Worm (Caenorhabditis elegans): Measurements from ENCODE around the gene ttr-14.

Gene ttr-14

DNA sequence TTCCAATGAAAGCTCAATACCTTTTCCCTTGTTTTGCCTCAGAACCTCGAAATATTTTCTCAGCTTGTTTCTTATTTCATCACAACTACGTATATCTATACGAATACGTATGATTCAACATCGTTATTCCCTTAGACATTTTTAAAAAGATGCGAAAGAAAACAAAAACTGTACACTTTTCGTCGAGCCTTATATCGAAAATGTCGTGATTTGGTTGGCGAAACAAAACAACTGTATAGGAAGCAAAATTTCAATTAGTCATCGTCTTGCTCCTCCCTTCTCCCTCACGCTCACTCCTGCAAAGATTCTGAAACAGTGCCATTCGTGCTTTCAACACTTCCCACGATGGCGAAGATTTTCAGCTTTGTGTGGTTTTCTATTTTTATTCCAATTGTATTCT is at the start of gene ttr-14:
Gene ttr-14, plus strand, starts transcription at position 301 of the 400 bp plus-strand sequence.
- TF ChIP-seq aly-1 (tag; optimal IDR thresholded peaks at IDR 0.05) = no peak
- TF ChIP-seq scrt-1 (GFP tag; IDR thresholded peaks at IDR 0.05) = no peak
- no peak for TF ChIP-seq tbx-11 (GFP tag; IDR thresholded peaks at IDR 0.05)
- TF ChIP-seq flt-1 (GFP tag; IDR thresholded peaks at IDR 0.05) = no peak
- TF ChIP-seq ama-1 (optimal IDR thresholded peaks at IDR 0.05) = no peak
- no peak for TF ChIP-seq sea-1 (GFP tag; conservative IDR thresholded peaks at IDR 0.05)
- no peak for TF ChIP-seq F13C5.2 (tag; optimal IDR thresholded peaks at IDR 0.05)
- TF ChIP-seq tbx-37 (GFP tag; conservative IDR thresholded peaks at IDR 0.05) = no peak
- TF ChIP-seq ceh-36 (tag; optimal IDR thresholded peaks at IDR 0.05) = no peak
- no peak for TF ChIP-seq ets-7 (tag; optimal IDR thresholded peaks at IDR 0.05)
- no peak for TF ChIP-seq hmbx-1 (tag; optimal IDR thresholded peaks at IDR 0.05)
- no peak for TF ChIP-seq ceh-13 (GFP tag; optimal IDR thresholded peaks at IDR 0.05)
- TF ChIP-seq B0310.2 (tag; optimal IDR thresholded peaks at IDR 0.05) = no peak
- no peak for TF ChIP-seq pes-1 (GFP tag; IDR thresholded peaks at IDR 0.05)
- TF ChIP-seq hmg-4 (GFP tag; optimal IDR thresholded peaks at IDR 0.05) = no peak
- no peak for TF ChIP-seq hnd-1 (tag; optimal IDR thresholded peaks at IDR 0.05)
- no peak for TF ChIP-seq tra-4 (tag; optimal IDR thresholded peaks at IDR 0.05)

- TF ChIP-seq aly-1 (tag; optimal IDR thresholded peaks at IDR 0.05) = no peak
- no peak for TF ChIP-seq flt-1 (GFP tag; IDR thresholded peaks at IDR 0.05)
- TF ChIP-seq hmbx-1 (tag; optimal IDR thresholded peaks at IDR 0.05) = no peak
- TF ChIP-seq pes-1 (GFP tag; IDR thresholded peaks at IDR 0.05) = no peak
- TF ChIP-seq ceh-36 (tag; optimal IDR thresholded peaks at IDR 0.05) = no peak
- no peak for TF ChIP-seq ceh-13 (GFP tag; optimal IDR thresholded peaks at IDR 0.05)
- TF ChIP-seq tbx-11 (GFP tag; IDR thresholded peaks at IDR 0.05) = no peak
These were observed 40.9 kb upstream of the ttr-14 start, which contains the start of gene R07A4.2 for ce11 chrX:10746388-10746787. Gene R07A4.2, minus strand, starts transcription at chrX:10746488.

- TF ChIP-seq ets-7 (tag; optimal IDR thresholded peaks at IDR 0.05) (no peak), F13C5.2 (tag; optimal IDR thresholded peaks at IDR 0.05) (no peak), pes-1 (GFP tag; IDR thresholded peaks at IDR 0.05) (no peak), ceh-36 (tag; optimal IDR thresholded peaks at IDR 0.05) (no peak), flt-1 (GFP tag; IDR thresholded peaks at IDR 0.05) (no peak), hmg-4 (GFP tag; optimal IDR thresholded peaks at IDR 0.05) (no peak), scrt-1 (GFP tag; IDR thresholded peaks at IDR 0.05) (no peak), tra-4 (tag; optimal IDR thresholded peaks at IDR 0.05) (no peak), tbx-37 (GFP tag; conservative IDR thresholded peaks at IDR 0.05) (no peak), ama-1 (optimal IDR thresholded peaks at IDR 0.05) (no peak), hmbx-1 (tag; optimal IDR thresholded peaks at IDR 0.05) (no peak), tbx-11 (GFP tag; IDR thresholded peaks at IDR 0.05) (no peak), sea-1 (GFP tag; conservative IDR thresholded peaks at IDR 0.05) (no peak), aly-1 (tag; optimal IDR thresholded peaks at IDR 0.05) (no peak), B0310.2 (tag; optimal IDR thresholded peaks at IDR 0.05) (no peak)
These were observed 39.2 kb upstream of the ttr-14 start for ce11 chrX:10748145-10748544.

- TF ChIP-seq pes-1 (GFP tag; IDR thresholded peaks at IDR 0.05) = no peak
- no peak for TF ChIP-seq aly-1 (tag; optimal IDR thresholded peaks at IDR 0.05)
- TF ChIP-seq hnd-1 (tag; optimal IDR thresholded peaks at IDR 0.05) = no peak
- TF ChIP-seq scrt-1 (GFP tag; IDR thresholded peaks at IDR 0.05) = no peak
- TF ChIP-seq sea-1 (GFP tag; conservative IDR thresholded peaks at IDR 0.05) = no peak
- TF ChIP-seq ceh-13 (GFP tag; optimal IDR thresholded peaks at IDR 0.05) = no peak
- TF ChIP-seq B0310.2 (tag; optimal IDR thresholded peaks at IDR 0.05) = no peak
- TF ChIP-seq tbx-11 (GFP tag; IDR thresholded peaks at IDR 0.05) = no peak
- no peak for TF ChIP-seq flt-1 (GFP tag; IDR thresholded peaks at IDR 0.05)
- no peak for TF ChIP-seq ets-7 (tag; optimal IDR thresholded peaks at IDR 0.05)
- TF ChIP-seq tra-4 (tag; optimal IDR thresholded peaks at IDR 0.05) = no peak
- no peak for TF ChIP-seq tbx-37 (GFP tag; conservative IDR thresholded peaks at IDR 0.05)
- TF ChIP-seq hmg-4 (GFP tag; optimal IDR thresholded peaks at IDR 0.05) = no peak
- no peak for TF ChIP-seq ama-1 (optimal IDR thresholded peaks at IDR 0.05)
- no peak for TF ChIP-seq F13C5.2 (tag; optimal IDR thresholded peaks at IDR 0.05)
- TF ChIP-seq ceh-36 (tag; optimal IDR thresholded peaks at IDR 0.05) = no peak
- TF ChIP-seq hmbx-1 (tag; optimal IDR thresholded peaks at IDR 0.05) = no peak
These were observed 33.9 kb upstream of the ttr-14 start, which contains the start of gene R07A4.3 for ce11 chrX:10753403-10753802. Gene R07A4.3, plus strand, starts transcription at chrX:10753703.

- no peak for TF ChIP-seq ceh-13 (GFP tag; optimal IDR thresholded peaks at IDR 0.05)
- TF ChIP-seq scrt-1 (GFP tag; IDR thresholded peaks at IDR 0.05) = no peak
These were observed 32.8 kb upstream of the ttr-14 start for ce11 chrX:10754532-10754931.

DNA sequence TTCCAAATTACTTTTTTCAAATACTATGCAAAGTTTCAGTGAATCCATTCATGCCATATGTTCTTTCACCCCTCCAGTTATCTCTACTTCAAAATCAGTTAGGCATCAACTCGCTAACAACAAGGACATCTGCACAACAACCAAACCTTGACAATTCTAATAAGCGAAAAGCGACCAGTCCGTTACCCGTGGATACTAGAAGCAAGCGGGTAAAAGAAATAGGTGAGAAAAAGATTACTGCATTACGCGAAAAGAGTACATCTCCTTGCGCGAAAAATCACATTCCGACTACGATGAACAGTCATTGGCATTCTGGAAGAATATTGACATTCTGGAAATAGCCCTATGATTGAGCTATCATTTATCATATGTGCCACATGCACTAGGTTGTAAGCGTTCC is 31.1 kb upstream of the ttr-14 start:
- TF ChIP-seq hmg-4 (GFP tag; optimal IDR thresholded peaks at IDR 0.05) (no peak), ceh-13 (GFP tag; optimal IDR thresholded peaks at IDR 0.05) (no peak), aly-1 (tag; optimal IDR thresholded peaks at IDR 0.05) (no peak), hnd-1 (tag; optimal IDR thresholded peaks at IDR 0.05) (no peak), ets-7 (tag; optimal IDR thresholded peaks at IDR 0.05) (no peak), ama-1 (optimal IDR thresholded peaks at IDR 0.05) (no peak), scrt-1 (GFP tag; IDR thresholded peaks at IDR 0.05) (no peak), ceh-36 (tag; optimal IDR thresholded peaks at IDR 0.05) (no peak), tbx-37 (GFP tag; conservative IDR thresholded peaks at IDR 0.05) (no peak), sea-1 (GFP tag; conservative IDR thresholded peaks at IDR 0.05) (no peak), F13C5.2 (tag; optimal IDR thresholded peaks at IDR 0.05) (no peak), hmbx-1 (tag; optimal IDR thresholded peaks at IDR 0.05) (no peak)

ce11 chrX:10757608-10758007 is 29.7 kb upstream of the ttr-14 start, which contains the start of gene R07A4.4:
Gene R07A4.4, minus strand, starts transcription at chrX:10757708.
- TF ChIP-seq tbx-37 (GFP tag; conservative IDR thresholded peaks at IDR 0.05) (no peak), ama-1 (optimal IDR thresholded peaks at IDR 0.05) (no peak), scrt-1 (GFP tag; IDR thresholded peaks at IDR 0.05) (no peak), ceh-13 (GFP tag; optimal IDR thresholded peaks at IDR 0.05) (no peak), hmbx-1 (tag; optimal IDR thresholded peaks at IDR 0.05) (no peak), tbx-11 (GFP tag; IDR thresholded peaks at IDR 0.05) (no peak), tra-4 (tag; optimal IDR thresholded peaks at IDR 0.05) (no peak), F13C5.2 (tag; optimal IDR thresholded peaks at IDR 0.05) (no peak)

ce11 chrX:10758453-10758852 is 28.9 kb upstream of the ttr-14 start:
- no peak for TF ChIP-seq B0310.2 (tag; optimal IDR thresholded peaks at IDR 0.05)
- no peak for TF ChIP-seq ceh-13 (GFP tag; optimal IDR thresholded peaks at IDR 0.05)
- TF ChIP-seq aly-1 (tag; optimal IDR thresholded peaks at IDR 0.05) = no peak
- no peak for TF ChIP-seq tbx-11 (GFP tag; IDR thresholded peaks at IDR 0.05)
- TF ChIP-seq ama-1 (optimal IDR thresholded peaks at IDR 0.05) = no peak
- TF ChIP-seq tra-4 (tag; optimal IDR thresholded peaks at IDR 0.05) = no peak
- no peak for TF ChIP-seq hnd-1 (tag; optimal IDR thresholded peaks at IDR 0.05)
- no peak for TF ChIP-seq tbx-37 (GFP tag; conservative IDR thresholded peaks at IDR 0.05)
- no peak for TF ChIP-seq sea-1 (GFP tag; conservative IDR thresholded peaks at IDR 0.05)
- TF ChIP-seq hmg-4 (GFP tag; optimal IDR thresholded peaks at IDR 0.05) = no peak
- no peak for TF ChIP-seq pes-1 (GFP tag; IDR thresholded peaks at IDR 0.05)
- no peak for TF ChIP-seq ets-7 (tag; optimal IDR thresholded peaks at IDR 0.05)
- TF ChIP-seq F13C5.2 (tag; optimal IDR thresholded peaks at IDR 0.05) = no peak
- TF ChIP-seq scrt-1 (GFP tag; IDR thresholded peaks at IDR 0.05) = no peak
- no peak for TF ChIP-seq flt-1 (GFP tag; IDR thresholded peaks at IDR 0.05)
